Worm (Caenorhabditis elegans): ENCODE measurements around the gene pqn-83.

DNA sequence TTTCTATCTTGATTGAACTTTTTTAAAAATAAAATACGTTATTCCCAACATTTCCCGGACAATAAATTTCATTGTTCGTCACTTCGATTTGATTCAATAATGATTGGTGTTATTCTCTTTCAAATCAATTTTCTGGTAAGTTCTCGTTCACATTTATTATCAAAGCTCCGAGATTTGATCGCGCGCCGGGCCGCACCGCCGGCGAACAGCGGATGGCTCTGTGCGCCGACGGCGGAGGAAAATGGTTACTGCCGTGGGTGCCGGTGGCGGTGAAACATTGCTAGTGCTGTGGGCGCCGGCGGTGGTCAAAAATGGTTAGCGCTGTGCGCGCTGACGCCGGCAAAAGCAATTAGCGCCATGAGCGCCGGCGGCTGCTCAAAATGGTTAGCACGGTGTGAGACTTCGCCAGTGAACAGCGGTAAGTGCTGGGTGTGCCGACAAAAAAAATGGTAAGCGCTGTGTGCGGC is 8.2 kb downstream of the pqn-83 start, which contains the start of gene Y39E4B.13:
- TF ChIP-seq ref-1 (GFP tag; conservative IDR thresholded peaks at IDR 0.05) (no peak), flt-1 (GFP tag; IDR thresholded peaks at IDR 0.05) (no peak)
